Worm (Caenorhabditis elegans) whole organism, L3 larva: Measurements from ENCODE around the gene sup-10.

Experiments used
- R02D3.7 ChIP-seq: fragments of 150-350 bp; optimal IDR thresholded peaks from 2 replicates; lab custom pipeline; 2014; ENCODE audit warnings: missing biosample characterization, missing genetic modification characterization
- fkh-10 ChIP-seq: sonication (generic microtip); optimal IDR thresholded peaks from 2 replicates; lab custom pipeline; 2017; ENCODE audit warnings: missing biosample characterization, missing genetic modification reagents, missing genetic modification characterization
- fos-1 ChIP-seq: fragments of 150-350 bp; optimal IDR thresholded peaks from 2 replicates; lab custom pipeline; 2014; ENCODE audit warnings: missing biosample characterization, missing genetic modification characterization
- nhr-28 ChIP-seq: fragments of 150-350 bp; optimal IDR thresholded peaks from 2 replicates; lab custom pipeline; 2014; ENCODE audit warnings: missing biosample characterization, missing genetic modification characterization
- unc-39 ChIP-seq: sonication (generic microtip); optimal IDR thresholded peaks from 4 replicates; lab custom pipeline; 2017; ENCODE audit warnings: missing biosample characterization, missing genetic modification characterization
- unc-62 ChIP-seq: fragments of 150-350 bp; sonication (generic microtip); optimal IDR thresholded peaks from 4 replicates; lab custom pipeline; 2014; ENCODE audit warnings: missing biosample characterization, missing genetic modification reagents, missing genetic modification characterization

DNA sequence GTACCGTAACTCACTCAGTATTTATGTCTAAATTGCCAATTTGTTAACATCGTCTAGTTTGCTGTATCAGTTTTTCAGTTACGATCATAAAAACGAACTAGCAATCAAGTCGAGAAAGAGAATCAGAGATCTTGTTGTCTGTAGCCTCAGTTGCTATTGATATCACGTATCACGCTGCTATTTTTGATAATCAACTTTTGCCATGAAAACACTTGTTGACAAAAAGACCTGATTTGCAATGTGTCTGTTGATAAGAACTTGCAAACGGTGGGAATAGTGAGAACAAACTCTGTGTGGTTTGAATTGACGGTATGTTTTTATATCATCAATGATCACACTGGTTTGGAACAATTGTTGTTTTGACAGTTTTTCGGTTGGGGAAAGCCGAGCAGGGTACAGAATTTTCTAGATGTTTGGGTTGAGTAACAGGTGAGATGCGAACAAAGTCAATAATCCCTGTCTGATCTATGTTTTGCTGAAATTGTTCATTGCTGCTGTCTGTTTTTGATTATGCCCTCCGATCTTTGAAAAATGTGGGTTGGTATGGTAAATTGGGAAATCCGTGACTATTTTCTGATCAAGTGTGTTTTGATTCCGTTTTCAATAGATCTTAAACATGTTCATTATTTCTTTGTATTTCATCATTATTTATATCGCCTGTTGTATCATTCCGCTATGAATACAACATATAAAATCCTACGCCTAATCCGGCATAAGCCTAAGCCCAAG lies 18.9 kb upstream of the sup-10 start:
- no peak for TF ChIP-seq unc-62 (GFP tag; lab: Kevin White, UChicago)
- TF ChIP-seq R02D3.7 (tag; lab: Kevin White, UChicago), result no peak
- TF ChIP-seq nhr-28 (tag; lab: Kevin White, UChicago), result no peak
- no peak for TF ChIP-seq fos-1 (tag; lab: Kevin White, UChicago)
- TF ChIP-seq fkh-10 (GFP tag; lab: Kevin White, UChicago), result no peak
- no peak for TF ChIP-seq unc-39
